Worm (Caenorhabditis elegans) whole organism, mixed stage, embryonic: ENCODE measurements around the gene C47D12.4.
A peak's percentile ranks its signal among the peaks of the same experiment; 100 is the strongest.

ENCODE experiments used
- M03D4.4 ChIP-seq: sonication (generic microtip); optimal IDR thresholded peaks from 2 replicates; lab custom pipeline; 2017; ENCODE audit warnings: mild to moderate bottlenecking, missing genetic modification characterization, missing compliant biosample characterization
- bed-3 ChIP-seq: fragments of 200-800 bp; sonication (Bioruptor generic); optimal IDR thresholded peaks from 3 replicates; lab custom pipeline; 2018; ENCODE audit warnings: mild to moderate bottlenecking, missing genetic modification characterization, moderate library complexity, missing compliant biosample characterization
- blmp-1 ChIP-seq: fragments of 150-350 bp; optimal IDR thresholded peaks from 2 replicates; lab custom pipeline; 2014; ENCODE audit warnings: missing biosample characterization, missing genetic modification characterization
- ceh-39 ChIP-seq: fragments of 150-350 bp; optimal IDR thresholded peaks from 2 replicates; lab custom pipeline; 2014; ENCODE audit warnings: missing biosample characterization, missing genetic modification characterization
- ceh-43 ChIP-seq: fragments of 200-800 bp; sonication (Bioruptor generic); optimal IDR thresholded peaks from 2 replicates; lab custom pipeline; 2018; ENCODE audit warnings: mild to moderate bottlenecking, missing genetic modification characterization, moderate library complexity, missing compliant biosample characterization
- ceh-83 ChIP-seq: fragments of 200-800 bp; sonication (Bioruptor generic); optimal IDR thresholded peaks from 2 replicates; lab custom pipeline; 2018; ENCODE audit warnings: mild to moderate bottlenecking, missing genetic modification characterization, missing compliant biosample characterization
- ces-1 ChIP-seq: fragments of 150-350 bp; optimal IDR thresholded peaks from 2 replicates; lab custom pipeline; 2014; ENCODE audit warnings: missing biosample characterization, missing genetic modification reagents, missing genetic modification characterization
- cnd-1 ChIP-seq: fragments of 200-800 bp; sonication (Bioruptor generic); optimal IDR thresholded peaks from 2 replicates; lab custom pipeline; 2018; ENCODE audit warnings: mild to moderate bottlenecking, missing genetic modification characterization, missing compliant biosample characterization
- drap-1 ChIP-seq: fragments of 200-800 bp; sonication (Bioruptor generic); optimal IDR thresholded peaks from 3 replicates; lab custom pipeline; 2018; ENCODE audit warnings: mild to moderate bottlenecking, missing genetic modification characterization, missing compliant biosample characterization
- elt-1 ChIP-seq: sonication (generic microtip); optimal IDR thresholded peaks from 2 replicates; lab custom pipeline; 2017; ENCODE audit warnings: missing genetic modification characterization, mild to moderate bottlenecking, missing compliant biosample characterization, antibody characterized with exemption, moderate library complexity, borderline replicate concordance; ENCODE audit not compliant: insufficient read depth
- elt-3 ChIP-seq: fragments of 150-350 bp; optimal IDR thresholded peaks from 2 replicates; lab custom pipeline; 2014; ENCODE audit warnings: missing biosample characterization, missing genetic modification characterization
- flh-1 ChIP-seq: fragments of 200-800 bp; sonication (Bioruptor generic); optimal IDR thresholded peaks from 2 replicates; lab custom pipeline; 2018; ENCODE audit warnings: mild to moderate bottlenecking, missing genetic modification characterization, moderate library complexity, missing compliant biosample characterization
- ham-2 ChIP-seq: fragments of 200-800 bp; sonication (Bioruptor generic); optimal IDR thresholded peaks from 2 replicates; lab custom pipeline; 2018; ENCODE audit warnings: mild to moderate bottlenecking, missing genetic modification characterization, missing compliant biosample characterization
- hlh-1 ChIP-seq: fragments of 150-350 bp; optimal IDR thresholded peaks from 2 replicates; lab custom pipeline; 2014; ENCODE audit warnings: missing biosample characterization, missing genetic modification reagents, missing genetic modification characterization
- lin-13 ChIP-seq: fragments of 150-350 bp; optimal IDR thresholded peaks from 2 replicates; lab custom pipeline; 2014; ENCODE audit warnings: missing biosample characterization, missing genetic modification characterization
- lin-32 ChIP-seq: fragments of 200-800 bp; sonication (Bioruptor generic); optimal IDR thresholded peaks from 2 replicates; lab custom pipeline; 2018; ENCODE audit warnings: mild to moderate bottlenecking, missing genetic modification characterization, missing compliant biosample characterization
- lsy-2 ChIP-seq: fragments of 150-350 bp; optimal IDR thresholded peaks from 2 replicates; lab custom pipeline; 2014; ENCODE audit warnings: missing biosample characterization, missing genetic modification characterization
- mab-5 ChIP-seq: fragments of 150-350 bp; optimal IDR thresholded peaks from 2 replicates; lab custom pipeline; 2014; ENCODE audit warnings: missing biosample characterization, missing genetic modification characterization
- mep-1 ChIP-seq: fragments of 150-350 bp; optimal IDR thresholded peaks from 2 replicates; lab custom pipeline; 2017; ENCODE audit warnings: missing biosample characterization, missing genetic modification reagents, missing genetic modification characterization, inconsistent platforms
- mls-2 ChIP-seq: sonication (generic microtip); optimal IDR thresholded peaks from 2 replicates; lab custom pipeline; 2016; ENCODE audit warnings: mild to moderate bottlenecking, missing genetic modification characterization, moderate library complexity, missing compliant biosample characterization
- nhr-12 ChIP-seq: fragments of 150-350 bp; optimal IDR thresholded peaks from 2 replicates; lab custom pipeline; 2014; ENCODE audit warnings: missing biosample characterization, missing genetic modification characterization
- nhr-2 ChIP-seq: fragments of 150-350 bp; optimal IDR thresholded peaks from 2 replicates; lab custom pipeline; 2014; ENCODE audit warnings: missing biosample characterization, missing genetic modification characterization
- nhr-237 ChIP-seq: fragments of 150-350 bp; optimal IDR thresholded peaks from 2 replicates; lab custom pipeline; 2014; ENCODE audit warnings: missing biosample characterization, missing genetic modification characterization
- nhr-28 ChIP-seq: fragments of 150-350 bp; optimal IDR thresholded peaks from 2 replicates; lab custom pipeline; 2014; ENCODE audit warnings: missing biosample characterization, missing genetic modification characterization
- nhr-76 ChIP-seq: sonication (generic microtip); optimal IDR thresholded peaks from 2 replicates; lab custom pipeline; 2017; ENCODE audit warnings: missing biosample characterization, missing genetic modification characterization
- pha-4 ChIP-seq: fragments of 150-350 bp; optimal IDR thresholded peaks from 2 replicates; lab custom pipeline; 2018; ENCODE audit warnings: missing biosample characterization, missing genetic modification reagents, missing genetic modification characterization
- sem-2 ChIP-seq: fragments of 200-800 bp; sonication (Bioruptor generic); optimal IDR thresholded peaks from 2 replicates; lab custom pipeline; 2018; ENCODE audit warnings: mild to moderate bottlenecking, missing genetic modification characterization, missing compliant biosample characterization
- snpc-4 ChIP-seq: fragments of 150-350 bp; optimal IDR thresholded peaks from 2 replicates; lab custom pipeline; 2014; ENCODE audit warnings: missing biosample characterization, missing genetic modification characterization
- sptf-1 ChIP-seq: sonication (generic microtip); optimal IDR thresholded peaks from 2 replicates; lab custom pipeline; 2017; ENCODE audit warnings: mild to moderate bottlenecking, missing genetic modification characterization, moderate library complexity, missing compliant biosample characterization
- tbx-8 ChIP-seq: fragments of 200-800 bp; sonication (Bioruptor generic); optimal IDR thresholded peaks from 2 replicates; lab custom pipeline; 2018; ENCODE audit warnings: mild to moderate bottlenecking, missing genetic modification characterization, moderate library complexity, missing compliant biosample characterization
- unc-120 ChIP-seq: sonication (generic microtip); optimal IDR thresholded peaks from 2 replicates; lab custom pipeline; 2017; ENCODE audit warnings: missing genetic modification characterization, missing compliant biosample characterization; ENCODE audit not compliant: poor library complexity, severe bottlenecking
- unc-39 ChIP-seq: fragments of 150-350 bp; optimal IDR thresholded peaks from 2 replicates; lab custom pipeline; 2014; ENCODE audit warnings: missing biosample characterization, missing genetic modification characterization
- unc-62 ChIP-seq: fragments of 150-350 bp; optimal IDR thresholded peaks from 2 replicates; lab custom pipeline; 2014; ENCODE audit warnings: missing biosample characterization, missing genetic modification reagents, missing genetic modification characterization
- zip-8 ChIP-seq: fragments of 150-350 bp; optimal IDR thresholded peaks from 2 replicates; lab custom pipeline; 2014; ENCODE audit warnings: missing biosample characterization, missing genetic modification characterization
- ztf-11 ChIP-seq: fragments of 150-350 bp; optimal IDR thresholded peaks from 2 replicates; lab custom pipeline; 2014; ENCODE audit warnings: missing biosample characterization, missing genetic modification characterization

C47D12.4 gene

ce11 chrII:11634057-11634676 is 47.4 kb upstream of the C47D12.4 start:
- TF ChIP-seq ham-2 (GFP tag; lab: Kevin White, UChicago), result peak; percentile 99
- no peak for TF ChIP-seq nhr-12
- TF ChIP-seq cnd-1 (tag; lab: Kevin White, UChicago), result peak; percentile 41
- peak; percentile 48 for TF ChIP-seq lsy-2
- TF ChIP-seq nhr-237, result peak; percentile 34
- TF ChIP-seq bed-3 (GFP tag; lab: Kevin White, UChicago), result no peak
- TF ChIP-seq ztf-11 (tag; lab: Kevin White, UChicago), result peak; percentile 86
- peak; percentile 97 for TF ChIP-seq unc-120 (tag; lab: Kevin White, UChicago)
- TF ChIP-seq lin-13 (tag; lab: Kevin White, UChicago), result peak; percentile 71
- TF ChIP-seq ceh-43 (GFP tag; lab: Kevin White, UChicago), result peak; percentile 49
- no peak for TF ChIP-seq nhr-76
- peak; percentile 72 for TF ChIP-seq hlh-1 (tag; lab: Kevin White, UChicago)
- TF ChIP-seq unc-62 (GFP tag; lab: Kevin White, UChicago), result peak; percentile 82
- TF ChIP-seq pha-4 (tag; lab: Kevin White, UChicago), result peak; percentile 89
- TF ChIP-seq drap-1, result peak; percentile 82
- no peak for TF ChIP-seq nhr-28 (tag; lab: Kevin White, UChicago)
- TF ChIP-seq ceh-39, result peak; percentile 18
- peak; percentile 43 for TF ChIP-seq ces-1
- no peak for TF ChIP-seq tbx-8 (GFP tag; lab: Kevin White, UChicago)
- peak; percentile 2 for TF ChIP-seq zip-8 (tag; lab: Kevin White, UChicago)
- TF ChIP-seq mab-5, result no peak
- TF ChIP-seq mls-2, result peak; percentile 90
- peak; percentile 33 for TF ChIP-seq elt-3
- TF ChIP-seq snpc-4, result no peak
- TF ChIP-seq lin-32, result no peak
- TF ChIP-seq sem-2 (GFP tag; lab: Kevin White, UChicago), result no peak
- TF ChIP-seq elt-1 (tag; lab: Kevin White, UChicago), result no peak
- TF ChIP-seq unc-39, result no peak
- peak; percentile 61 for TF ChIP-seq M03D4.4 (tag; lab: Kevin White, UChicago)
- TF ChIP-seq flh-1 (GFP tag; lab: Kevin White, UChicago), result no peak
- TF ChIP-seq ceh-83 (GFP tag; lab: Kevin White, UChicago), result peak; percentile 31
- peak; percentile 30 for TF ChIP-seq blmp-1 (tag; lab: Kevin White, UChicago)
- peak; percentile 84 for TF ChIP-seq sptf-1 (tag; lab: Kevin White, UChicago)
- TF ChIP-seq nhr-2 (tag; lab: Kevin White, UChicago), result peak; percentile 16
- TF ChIP-seq mep-1 (tag; lab: Kevin White, UChicago), result peak; percentile 52

DNA sequence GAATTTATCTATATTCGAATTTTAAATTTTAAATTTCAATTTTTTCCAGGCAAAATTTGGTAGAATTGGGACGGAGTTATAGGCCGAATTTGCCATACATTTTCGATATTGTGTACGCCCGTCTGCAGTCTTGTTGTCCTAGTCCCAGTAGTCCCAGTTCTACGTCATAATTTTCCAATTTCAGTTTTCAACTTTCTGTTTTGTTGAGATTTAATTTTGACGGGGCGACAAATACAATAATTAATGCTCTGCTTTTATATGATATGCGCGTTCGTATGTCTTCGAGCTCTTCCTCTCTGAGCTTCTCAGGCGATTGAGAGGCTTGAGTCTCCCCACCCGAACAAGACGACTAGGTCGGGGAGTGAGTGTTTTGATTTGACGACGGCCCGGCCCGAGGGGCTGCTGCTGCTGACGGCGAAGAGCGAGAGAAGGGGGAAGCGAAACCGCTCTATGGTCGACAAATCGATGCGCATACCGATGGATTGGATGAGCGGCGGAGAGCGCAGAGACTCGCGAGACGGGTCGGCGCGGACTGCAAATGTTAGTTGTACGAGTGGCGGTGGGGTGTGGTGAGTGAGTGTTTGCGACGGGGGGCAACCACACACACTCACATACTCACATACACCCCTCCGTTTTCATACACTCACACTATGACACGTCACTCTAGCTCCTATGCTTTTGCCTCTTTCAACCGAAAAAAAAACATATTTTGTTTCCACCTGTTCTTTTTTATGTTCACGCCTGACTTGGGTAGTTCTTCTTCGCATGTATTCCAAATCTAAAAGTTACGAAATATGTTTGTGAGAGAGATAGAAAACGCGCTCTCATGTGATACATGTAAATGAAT is 46.7 kb upstream of the C47D12.4 start:
- TF ChIP-seq M03D4.4 (tag; lab: Kevin White, UChicago) (peak; percentile 63), ham-2 (GFP tag; lab: Kevin White, UChicago) (peak; percentile 94), pha-4 (tag; lab: Kevin White, UChicago) (peak; percentile 91), ceh-39 (no peak), nhr-28 (tag; lab: Kevin White, UChicago) (no peak), elt-3 (peak; percentile 3), nhr-237 (peak; percentile 54), drap-1 (peak; percentile 81), sptf-1 (tag; lab: Kevin White, UChicago) (peak; percentile 83), unc-62 (GFP tag; lab: Kevin White, UChicago) (peak; percentile 81), elt-1 (tag; lab: Kevin White, UChicago) (peak; percentile 8), bed-3 (GFP tag; lab: Kevin White, UChicago) (no peak), unc-39 (no peak), cnd-1 (tag; lab: Kevin White, UChicago) (peak; percentile 76), lin-32 (peak; percentile 17), unc-120 (tag; lab: Kevin White, UChicago) (peak; percentile 73), lin-13 (tag; lab: Kevin White, UChicago) (peak; percentile 41), ztf-11 (tag; lab: Kevin White, UChicago) (peak; percentile 56), nhr-2 (tag; lab: Kevin White, UChicago) (no peak), sem-2 (GFP tag; lab: Kevin White, UChicago) (peak; percentile 34), mep-1 (tag; lab: Kevin White, UChicago) (no peak), lsy-2 (peak; percentile 59), ces-1 (peak; percentile 35), hlh-1 (tag; lab: Kevin White, UChicago) (peak; percentile 49), ceh-43 (GFP tag; lab: Kevin White, UChicago) (no peak), mls-2 (peak; percentile 89), nhr-76 (peak; percentile 11)
